Fruit fly (Drosophila melanogaster) ovary, adult (tissue): ENCODE results near the gene CG7126.

Experiments used
- CG17801 ChIP-seq: fragments of 200-800 bp; optimal IDR thresholded peaks from 2 replicates; lab custom pipeline; 2019; ENCODE audit warnings: missing biosample characterization, mild to moderate bottlenecking, missing genetic modification characterization, moderate library complexity; ENCODE audit not compliant: partially characterized antibody

Gene CG7126

dm6 chr3R:18302749-18303148, at the start of gene CG7126:
CG7126 (minus strand) TSS chr3R:18302849.
- TF ChIP-seq CG17801, result no peak

dm6 chr3R:18338493-18338892, 35.8 kb upstream of the CG7126 start:
- TF ChIP-seq CG17801, result no peak

- TF ChIP-seq CG17801, result no peak
These were observed 26.2 kb upstream of the CG7126 start, which contains the start of gene naz for dm6 chr3R:18328842-18329241. naz (minus strand) TSS chr3R:18328942.

dm6 chr3R:18314824-18315690, 12.4 kb upstream of the CG7126 start:
- no peak for TF ChIP-seq CG17801

dm6 chr3R:18314320-18314719, 11.7 kb upstream of the CG7126 start, which contains the start of gene PKD:
PKD (minus strand) TSS chr3R:18314407.
- TF ChIP-seq CG17801, result no peak

dm6 chr3R:18312761-18313160, 10.1 kb upstream of the CG7126 start:
- no peak for TF ChIP-seq CG17801

dm6 chr3R:18311368-18311919, 8.8 kb upstream of the CG7126 start:
- TF ChIP-seq CG17801, result no peak

dm6 chr3R:18310766-18311367, 8.2 kb upstream of the CG7126 start:
- TF ChIP-seq CG17801, result no peak

dm6 chr3R:18309910-18310309, 7.3 kb upstream of the CG7126 start:
- no peak for TF ChIP-seq CG17801

- no peak for TF ChIP-seq CG17801
These were observed 1.1 kb downstream of the CG7126 start, which contains the start of gene Polr1E for dm6 chr3R:18301569-18301968. Polr1E (minus strand) TSS chr3R:18301728.

dm6 chr3R:18298900-18299321, 3.7 kb downstream of the CG7126 start, which contains the start of gene Dlc90F:
Dlc90F (plus strand) TSS chr3R:18299229.
- TF ChIP-seq CG17801, result no peak

- no peak for TF ChIP-seq CG17801
These were observed 4.2 kb downstream of the CG7126 start for dm6 chr3R:18298298-18298899.

dm6 chr3R:18297444-18298297, 5.0 kb downstream of the CG7126 start:
- TF ChIP-seq CG17801, result no peak

- no peak for TF ChIP-seq CG17801
These were observed 5.9 kb downstream of the CG7126 start for dm6 chr3R:18296737-18297136.

- TF ChIP-seq CG17801, result no peak
These were observed 6.6 kb downstream of the CG7126 start for dm6 chr3R:18296084-18296483.
